Worm (Caenorhabditis elegans): ENCODE results near the gene spp-2.

spp-2 gene

ce11 chrX:7334302-7334724 is 17.7 kb upstream of the spp-2 start, which contains the start of gene epg-7 (continued):
- TF ChIP-seq lin-35 (GFP tag; optimal IDR thresholded peaks at IDR 0.05): peak in 1 of 3 experiments; percentile 85
- no peak for TF ChIP-seq F52B5.7 (tag; optimal IDR thresholded peaks at IDR 0.05)
- no peak for TF ChIP-seq ztf-28 (GFP tag; IDR thresholded peaks at IDR 0.05)
- no peak for TF ChIP-seq B0019.2 (GFP tag; conservative IDR thresholded peaks at IDR 0.05)
- peak; percentile 86 for TF ChIP-seq Y53G8AR.9 (GFP tag; conservative IDR thresholded peaks at IDR 0.05)
- no peak for TF ChIP-seq madf-3 (GFP tag; IDR thresholded peaks at IDR 0.05)
- peak; percentile 64 for TF ChIP-seq hmg-20 (GFP tag; IDR thresholded peaks at IDR 0.05)
- TF ChIP-seq aptf-3 (GFP tag; IDR thresholded peaks at IDR 0.05): no peak
- TF ChIP-seq mes-4 (tag; optimal IDR thresholded peaks at IDR 0.05): no peak
- TF ChIP-seq cebp-1 (GFP tag; IDR thresholded peaks at IDR 0.05): peak; percentile 86
- peak; percentile 96 for TF ChIP-seq cebp-1 (tag; optimal IDR thresholded peaks at IDR 0.05)
- peak; percentile 61 for TF ChIP-seq repo-1 (tag; optimal IDR thresholded peaks at IDR 0.05)
- TF ChIP-seq snpc-1.3 (tag; optimal IDR thresholded peaks at IDR 0.05; ENCODE audit: insufficient read depth): no peak
- peak; percentile 64 for TF ChIP-seq lin-54 (GFP tag; optimal IDR thresholded peaks at IDR 0.05)
- no peak for TF ChIP-seq sptf-2 (GFP tag; optimal IDR thresholded peaks at IDR 0.05)
- TF ChIP-seq lsy-27 (tag; optimal IDR thresholded peaks at IDR 0.05; ENCODE audit: borderline replicate concordance, insufficient read depth): no peak
- 0 out of 2 replicates have a peak, but pooled peaks have one; percentile 10 for TF ChIP-seq bed-2 (GFP tag; IDR thresholded peaks at IDR 0.05)
- no peak for TF ChIP-seq attf-3 (GFP tag; conservative IDR thresholded peaks at IDR 0.05)
- TF ChIP-seq akir-1 (GFP tag; optimal IDR thresholded peaks at IDR 0.05): peak; percentile 78
- TF ChIP-seq nhr-27 (tag; optimal IDR thresholded peaks at IDR 0.05): no peak
- no peak for TF ChIP-seq madf-8 (GFP tag; conservative IDR thresholded peaks at IDR 0.05)
- TF ChIP-seq F37B4.10 (GFP tag; IDR thresholded peaks at IDR 0.05): no peak
- TF ChIP-seq ekl-4 (GFP tag; IDR thresholded peaks at IDR 0.05): peak; percentile 80
- TF ChIP-seq F33H1.4 (GFP tag; IDR thresholded peaks at IDR 0.05): no peak
- TF ChIP-seq somi-1 (GFP tag; optimal IDR thresholded peaks at IDR 0.05): peak; percentile 81
- peak; percentile 84 for TF ChIP-seq K11D2.4 (GFP tag; IDR thresholded peaks at IDR 0.05)
- TF ChIP-seq hrde-1 (tag; optimal IDR thresholded peaks at IDR 0.05; ENCODE audit: borderline replicate concordance): no peak
- TF ChIP-seq F39B2.1 (GFP tag; IDR thresholded peaks at IDR 0.05): no peak
- TF ChIP-seq cebp-2 (GFP tag; IDR thresholded peaks at IDR 0.05): 0 out of 2 replicates have a peak, but pooled peaks have one; percentile 60
- TF ChIP-seq Y67H2A.10 (GFP tag; conservative IDR thresholded peaks at IDR 0.05): no peak
- TF ChIP-seq madf-10 (tag; optimal IDR thresholded peaks at IDR 0.05): peak; percentile 80
- no peak for TF ChIP-seq D2030.7 (GFP tag; IDR thresholded peaks at IDR 0.05)
- TF ChIP-seq F55B11.4 (tag; optimal IDR thresholded peaks at IDR 0.05; ENCODE audit: borderline replicate concordance, insufficient read depth): no peak
- no peak for TF ChIP-seq hlh-26 (GFP tag; conservative IDR thresholded peaks at IDR 0.05)
- peak; percentile 83; the same call in 1 of the 2 replicates for TF ChIP-seq egl-44 (GFP tag; IDR thresholded peaks at IDR 0.05)
- TF ChIP-seq T26A5.8 (tag; optimal IDR thresholded peaks at IDR 0.05): no peak
- no peak for TF ChIP-seq ceh-91 (GFP tag; IDR thresholded peaks at IDR 0.05)
- TF ChIP-seq attf-6 (GFP tag; IDR thresholded peaks at IDR 0.05): no peak
- no peak for TF ChIP-seq lag-1 (GFP tag; IDR thresholded peaks at IDR 0.05)
- TF ChIP-seq hsf-1 (GFP tag; IDR thresholded peaks at IDR 0.05): no peak
- TF ChIP-seq nhr-80 (tag; optimal IDR thresholded peaks at IDR 0.05): peak; percentile 90
- TF ChIP-seq nhr-179 (tag; optimal IDR thresholded peaks at IDR 0.05): no peak
- no peak for TF ChIP-seq ama-1 (optimal IDR thresholded peaks at IDR 0.05)
- TF ChIP-seq ama-1 (GFP tag; optimal IDR thresholded peaks at IDR 0.05): no peak
- peak; percentile 95 for TF ChIP-seq K12H6.12 (tag; optimal IDR thresholded peaks at IDR 0.05)
- TF ChIP-seq dpl-1 (GFP tag; optimal IDR thresholded peaks at IDR 0.05): no peak
- TF ChIP-seq nhr-90 (tag; optimal IDR thresholded peaks at IDR 0.05): peak; percentile 40
- peak; percentile 90 for TF ChIP-seq chd-7 (tag; optimal IDR thresholded peaks at IDR 0.05)
- peak; percentile 60 for TF ChIP-seq F22D6.2 (tag; optimal IDR thresholded peaks at IDR 0.05)
- peak; percentile 82 for TF ChIP-seq rcor-1 (GFP tag; IDR thresholded peaks at IDR 0.05)
